Worm (Caenorhabditis elegans) whole organism, early embryonic: ENCODE results near the gene ugt-53.

Experiments used
- F13C5.2 ChIP-seq: sonication (generic microtip); optimal IDR thresholded peaks from 2 replicates; lab custom pipeline; 2017; ENCODE audit warnings: mild to moderate bottlenecking, missing genetic modification characterization, inconsistent platforms, missing compliant biosample characterization
- pes-1 ChIP-seq: fragments of 200-800 bp; sonication (Bioruptor generic); IDR thresholded peaks from 2 replicates; pipeline ENCODE4 v1.3.6; 2022; ENCODE audit warnings: missing genetic modification reagents, missing genetic modification characterization, missing compliant biosample characterization

DNA sequence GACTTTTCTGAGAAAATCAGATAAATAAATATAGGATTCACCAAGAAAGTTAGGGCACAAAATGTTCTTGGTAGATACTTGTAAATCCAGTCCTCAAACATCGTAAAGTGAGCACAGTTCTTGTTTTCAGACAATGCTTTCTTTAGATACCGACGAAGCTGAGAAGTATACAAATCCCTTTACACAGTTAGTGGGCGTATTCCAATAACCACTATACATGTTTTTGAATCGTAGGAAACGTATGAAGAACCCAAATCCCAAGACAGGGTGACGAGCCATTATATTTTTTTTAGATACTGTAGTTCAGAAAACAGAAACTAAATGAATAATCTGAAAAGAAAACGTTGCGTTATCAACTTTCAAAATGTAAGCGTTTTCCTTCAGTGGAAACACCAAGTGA lies 3.4 kb upstream of the ugt-53 start, which contains the start of gene srj-44:
- no peak for TF ChIP-seq pes-1 (GFP tag; lab: Robert Waterston, UW)
- no peak for TF ChIP-seq F13C5.2 (tag; lab: Kevin White, UChicago)
